Fruit fly (Drosophila melanogaster) whole organism, embryonic: ENCODE results near the gene Argk1.
A peak's percentile ranks its signal among the peaks of the same experiment; 100 is the strongest.

ENCODE experiments used
- Adf1 ChIP-seq: fragments of 200-800 bp; sonication (Bioruptor generic); IDR thresholded peaks from 2 replicates; pipeline ENCODE4 v1.3.6; 2022; ENCODE audit warnings: missing biosample characterization, missing genetic modification characterization
- Awh ChIP-seq: fragments of 200-800 bp; sonication (Bioruptor generic); IDR thresholded peaks from 2 replicates; pipeline ENCODE4, ENCODE4 v1.3.6; 2022; ENCODE audit warnings: missing biosample characterization, missing genetic modification characterization
- Bdp1 ChIP-seq: fragments of 200-800 bp; sonication (Bioruptor generic); optimal IDR thresholded peaks from 3 replicates; lab custom pipeline; 2016; ENCODE audit warnings: missing biosample characterization, missing genetic modification characterization
- CG10543 ChIP-seq: fragments of 200-800 bp; sonication (Bioruptor generic); optimal IDR thresholded peaks from 3 replicates; lab custom pipeline; 2017; ENCODE audit warnings: missing biosample characterization, mild to moderate bottlenecking, missing genetic modification characterization, moderate library complexity
- CG11723 ChIP-seq: fragments of 200-800 bp; sonication (Bioruptor generic); optimal IDR thresholded peaks from 2 replicates; lab custom pipeline; 2017; ENCODE audit warnings: missing biosample characterization, mild to moderate bottlenecking, missing genetic modification characterization
- CG12769 ChIP-seq: fragments of 200-800 bp; sonication (Bioruptor generic); optimal IDR thresholded peaks from 2 replicates; lab custom pipeline; 2019; ENCODE audit warnings: missing biosample characterization, mild to moderate bottlenecking, missing genetic modification characterization, moderate library complexity
- CG13894 ChIP-seq: fragments of 200-800 bp; sonication (Bioruptor generic); optimal IDR thresholded peaks from 3 replicates; lab custom pipeline; 2018; ENCODE audit warnings: missing biosample characterization, mild to moderate bottlenecking, missing genetic modification characterization, moderate library complexity
- CG14441 ChIP-seq: fragments of 200-800 bp; sonication (Bioruptor generic); IDR thresholded peaks from 2 replicates; pipeline ENCODE4 v1.3.6; 2022; ENCODE audit warnings: missing biosample characterization, missing genetic modification characterization
- CG15269 ChIP-seq: fragments of 200-800 bp; sonication (Bioruptor generic); optimal IDR thresholded peaks from 2 replicates; lab custom pipeline; 2018; ENCODE audit warnings: missing biosample characterization, mild to moderate bottlenecking, missing genetic modification characterization, moderate library complexity
- CG34224 ChIP-seq: fragments of 200-800 bp; sonication (Bioruptor generic); IDR thresholded peaks from 3 replicates; pipeline ENCODE4 v1.3.6; 2022; ENCODE audit warnings: missing biosample characterization, missing genetic modification characterization; ENCODE audit not compliant: partially characterized antibody
- CG3838 ChIP-seq: fragments of 200-800 bp; sonication (Bioruptor generic); optimal IDR thresholded peaks from 3 replicates; lab custom pipeline; 2016; ENCODE audit warnings: missing biosample characterization, missing genetic modification characterization
- CG43689 ChIP-seq: fragments of 200-800 bp; sonication (Bioruptor generic); IDR thresholded peaks from 2 replicates; pipeline ENCODE4 v1.3.6; 2022; ENCODE audit warnings: missing biosample characterization, missing genetic modification characterization
- CG4707 ChIP-seq: fragments of 200-800 bp; sonication (Bioruptor generic); optimal IDR thresholded peaks from 2 replicates; lab custom pipeline; 2018; ENCODE audit warnings: missing biosample characterization, mild to moderate bottlenecking, missing genetic modification characterization, moderate library complexity
- CG5245 ChIP-seq: fragments of 200-800 bp; sonication (Bioruptor generic); optimal IDR thresholded peaks from 3 replicates; lab custom pipeline; 2016; ENCODE audit warnings: missing biosample characterization, missing genetic modification characterization
- CG6175 ChIP-seq: fragments of 200-800 bp; sonication (Bioruptor generic); IDR thresholded peaks from 3 replicates; pipeline ENCODE4 v1.3.6; 2022; ENCODE audit warnings: missing biosample characterization, missing genetic modification characterization
- Camta ChIP-seq: fragments of 200-800 bp; sonication (Bioruptor generic); optimal IDR thresholded peaks from 2 replicates; lab custom pipeline; 2016; ENCODE audit warnings: missing biosample characterization, missing genetic modification characterization
- D19A ChIP-seq: fragments of 200-800 bp; optimal IDR thresholded peaks from 3 replicates; lab custom pipeline; 2019; ENCODE audit warnings: missing biosample characterization, mild to moderate bottlenecking, missing genetic modification characterization, moderate library complexity
- Doc2 ChIP-seq: fragments of 200-800 bp; sonication (Bioruptor generic); IDR thresholded peaks from 2 replicates; pipeline ENCODE4 v1.3.6; 2022; ENCODE audit warnings: missing biosample characterization, missing genetic modification characterization
- Dref ChIP-seq: fragments of 200-800 bp; sonication (Bioruptor generic); IDR thresholded peaks from 2 replicates; pipeline ENCODE4 v1.3.6; 2022; ENCODE audit warnings: missing biosample characterization, missing genetic modification characterization
- Eip74EF ChIP-seq, 2 experiments: fragments of 200-800 bp in 1 of 2; fragments of >200 bp in 1 of 2; sonication (Bioruptor generic) in 1 of 2; optimal IDR thresholded peaks; 2 replicates each; lab custom pipeline; 2017 to 2019; ENCODE audit warnings: missing biosample characterization in 2 of 2, missing genetic modification characterization in 2 of 2, mild to moderate bottlenecking in 1 of 2, moderate library complexity in 1 of 2
- Fer2 ChIP-seq: fragments of 200-800 bp; sonication (Bioruptor generic); optimal IDR thresholded peaks from 2 replicates; lab custom pipeline; 2018; ENCODE audit warnings: missing biosample characterization, mild to moderate bottlenecking, missing genetic modification characterization, moderate library complexity
- HLH54F ChIP-seq: fragments of 200-800 bp; sonication (Bioruptor generic); optimal IDR thresholded peaks from 3 replicates; lab custom pipeline; 2016; ENCODE audit warnings: missing biosample characterization, missing genetic modification characterization
- MBD-R2 ChIP-seq: fragments of 200-800 bp; sonication (Bioruptor generic); IDR thresholded peaks from 2 replicates; pipeline ENCODE4 v1.3.6; 2022; ENCODE audit warnings: missing biosample characterization, missing genetic modification characterization
- MTF-1 ChIP-seq: fragments of 200-800 bp; sonication (Bioruptor generic); optimal IDR thresholded peaks from 2 replicates; lab custom pipeline; 2018; ENCODE audit warnings: missing biosample characterization, mild to moderate bottlenecking, missing genetic modification characterization, borderline replicate concordance
- NC2β ChIP-seq: fragments of 200-800 bp; sonication (Bioruptor generic); optimal IDR thresholded peaks from 2 replicates; lab custom pipeline; 2016; ENCODE audit warnings: missing biosample characterization, missing genetic modification characterization
- Sry-δ ChIP-seq: fragments of 200-800 bp; sonication (Bioruptor generic); optimal IDR thresholded peaks from 2 replicates; lab custom pipeline; 2016; ENCODE audit warnings: missing biosample characterization, missing genetic modification characterization
- Xbp1 ChIP-seq: fragments of 200-800 bp; sonication (Bioruptor generic); optimal IDR thresholded peaks from 3 replicates; lab custom pipeline; 2016; ENCODE audit warnings: missing biosample characterization, mild to moderate bottlenecking, missing genetic modification characterization
- abd-A ChIP-seq: fragments of 200-800 bp; sonication (Bioruptor generic); optimal IDR thresholded peaks from 3 replicates; lab custom pipeline; 2019; ENCODE audit warnings: missing biosample characterization, mild to moderate bottlenecking, missing genetic modification characterization, moderate library complexity
- chinmo ChIP-seq: fragments of 200-800 bp; sonication (Bioruptor generic); IDR thresholded peaks from 4 replicates; pipeline ENCODE4 v1.3.6; 2022; ENCODE audit warnings: missing biosample characterization, missing genetic modification characterization; ENCODE audit not compliant: partially characterized antibody
- crol ChIP-seq: fragments of 200-800 bp; sonication (Bioruptor generic); IDR thresholded peaks from 2 replicates; pipeline ENCODE4 v1.3.6; 2022; ENCODE audit warnings: missing biosample characterization, missing genetic modification characterization
- exex ChIP-seq: fragments of 200-800 bp; sonication (Bioruptor generic); optimal IDR thresholded peaks from 4 replicates; lab custom pipeline; 2018; ENCODE audit warnings: missing biosample characterization, mild to moderate bottlenecking, missing genetic modification characterization, moderate library complexity
- fd96Cb ChIP-seq: fragments of 200-800 bp; sonication (Bioruptor generic); optimal IDR thresholded peaks from 2 replicates; lab custom pipeline; 2018; ENCODE audit warnings: missing biosample characterization, mild to moderate bottlenecking, missing genetic modification characterization, moderate library complexity
- gro ChIP-seq: fragments of 200-800 bp; sonication (Bioruptor generic); optimal IDR thresholded peaks from 2 replicates; lab custom pipeline; 2016; ENCODE audit warnings: missing biosample characterization, missing genetic modification characterization
- her ChIP-seq: fragments of 200-800 bp; sonication (Bioruptor generic); optimal IDR thresholded peaks from 2 replicates; lab custom pipeline; 2016; ENCODE audit warnings: missing biosample characterization, missing genetic modification characterization
- hkb ChIP-seq, 2 experiments: fragments of 200-800 bp in 1 of 2; fragments of >200 bp in 1 of 2; sonication (Bioruptor generic) in 1 of 2; IDR thresholded peaks in 1 of 2; optimal IDR thresholded peaks in 1 of 2; 2 replicates each; pipeline versions ENCODE4 v1.3.6 to Lab custom; 2017 to 2022; ENCODE audit warnings: missing biosample characterization in 1 of 2, missing genetic modification characterization in 1 of 2
- kah ChIP-seq: fragments of 200-800 bp; sonication (Bioruptor generic); optimal IDR thresholded peaks from 2 replicates; lab custom pipeline; 2018; ENCODE audit warnings: missing biosample characterization, mild to moderate bottlenecking, missing genetic modification characterization
- kni ChIP-seq: fragments of 200-800 bp; sonication (Bioruptor generic); optimal IDR thresholded peaks from 3 replicates; lab custom pipeline; 2017; ENCODE audit warnings: mild to moderate bottlenecking, missing biosample characterization, missing genetic modification reagents, missing genetic modification characterization
- lov ChIP-seq, 2 experiments: fragments of 200-800 bp in 1 of 2; fragments of >200 bp in 1 of 2; sonication (Bioruptor generic) in 1 of 2; IDR thresholded peaks in 1 of 2; optimal IDR thresholded peaks in 1 of 2; 2 replicates in 1 of 2; 3 replicates in 1 of 2; pipeline versions ENCODE4 v1.3.6 to Lab custom; 2017 to 2022; ENCODE audit warnings: missing biosample characterization in 1 of 2, missing genetic modification characterization in 1 of 2
- org-1 ChIP-seq: fragments of 200-800 bp; sonication (Bioruptor generic); optimal IDR thresholded peaks from 2 replicates; lab custom pipeline; 2017; ENCODE audit warnings: missing biosample characterization, missing genetic modification characterization
- pros ChIP-seq: fragments of 200-800 bp; sonication (Bioruptor generic); optimal IDR thresholded peaks from 3 replicates; lab custom pipeline; 2019; ENCODE audit warnings: missing biosample characterization, mild to moderate bottlenecking, missing genetic modification characterization, moderate library complexity
- psq ChIP-seq: fragments of 200-800 bp; sonication (Bioruptor generic); optimal IDR thresholded peaks from 2 replicates; lab custom pipeline; 2017; ENCODE audit warnings: missing biosample characterization, missing genetic modification characterization
- salm ChIP-seq: fragments of 200-800 bp; sonication (Bioruptor generic); optimal IDR thresholded peaks from 2 replicates; lab custom pipeline; 2018; ENCODE audit warnings: missing biosample characterization, mild to moderate bottlenecking, missing genetic modification characterization
- sens ChIP-seq: fragments of 200-800 bp; sonication (Bioruptor generic); peaks from one replicate; lab custom pipeline; 2016; ENCODE audit warnings: missing biosample characterization, missing genetic modification characterization
- sob ChIP-seq: fragments of 200-800 bp; sonication (Bioruptor generic); IDR thresholded peaks from 2 replicates; pipeline ENCODE4 v1.3.6; 2022; ENCODE audit warnings: missing biosample characterization, missing genetic modification characterization
- ssp ChIP-seq: fragments of 200-800 bp; sonication (Bioruptor generic); IDR thresholded peaks from 2 replicates; pipeline ENCODE4 v1.3.6; 2022; ENCODE audit warnings: missing biosample characterization, missing genetic modification characterization

Gene Argk1

DNA sequence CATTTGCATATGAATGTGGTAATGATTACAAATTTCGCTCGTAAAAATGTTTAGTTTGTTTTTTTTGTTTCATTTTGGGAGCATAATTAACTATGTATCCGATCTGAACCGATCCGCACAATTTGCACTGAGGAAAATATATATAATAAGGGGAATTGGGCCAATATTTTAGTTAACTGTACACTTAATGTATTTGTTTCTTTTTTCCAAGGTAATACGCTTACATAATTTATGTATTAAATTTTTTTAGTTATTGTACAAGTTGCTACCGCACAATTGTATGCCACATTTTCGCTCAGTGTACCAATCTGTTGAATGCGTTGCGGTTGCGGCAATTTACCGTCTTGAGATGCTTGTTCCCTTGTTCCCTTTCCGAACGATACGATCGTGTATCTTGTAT lies 40.1 kb downstream of the Argk1 start (continued):
- TF ChIP-seq exex (tag; lab: Kevin White, UChicago) (peak; percentile 15), Camta (GFP tag; lab: Kevin White, UChicago) (peak; percentile 87), Dref (GFP tag; lab: Robert Waterston, UW) (no peak), CG4707 (peak; percentile 51), CG14441 (GFP tag; lab: Robert Waterston, UW) (peak; percentile 90), CG15269 (peak; percentile 84), CG43689 (GFP tag; lab: Robert Waterston, UW) (peak; percentile 86), HLH54F (GFP tag; lab: Kevin White, UChicago) (peak; percentile 77), hkb (optimal IDR thresholded peaks at IDR 0.05; lab: Kevin White, UChicago) (no peak), hkb (GFP tag; IDR thresholded peaks at IDR 0.05; lab: Robert Waterston, UW) (peak; percentile 93), lov (optimal IDR thresholded peaks at IDR 0.05; lab: Kevin White, UChicago) (no peak), lov (GFP tag; IDR thresholded peaks at IDR 0.05; lab: Robert Waterston, UW) (peak; percentile 87; the same call in 2 of the 3 replicates), Awh (GFP tag; lab: Robert Waterston, UW) (peak; percentile 69), CG11723 (GFP tag; lab: Kevin White, UChicago) (peak; percentile 50), CG34224 (GFP tag; lab: Robert Waterston, UW) (no peak), salm (tag; lab: Kevin White, UChicago) (peak; percentile 81), Sry-δ (peak; percentile 37), org-1 (GFP tag; lab: Kevin White, UChicago) (peak; percentile 59), sob (peak; percentile 91), CG3838 (GFP tag; lab: Kevin White, UChicago) (peak; percentile 53), D19A (tag; lab: Kevin White, UChicago) (peak; percentile 76), psq (peak; percentile 39), kah (peak; percentile 68), NC2β (GFP tag; lab: Kevin White, UChicago) (peak; percentile 65), MTF-1 (GFP tag; lab: Kevin White, UChicago) (no peak), Bdp1 (GFP tag; lab: Kevin White, UChicago) (peak; percentile 43), Xbp1 (peak; percentile 82), kni (no peak), Adf1 (GFP tag; lab: Robert Waterston, UW) (peak; percentile 22; the same call in 1 of the 2 replicates)

DNA sequence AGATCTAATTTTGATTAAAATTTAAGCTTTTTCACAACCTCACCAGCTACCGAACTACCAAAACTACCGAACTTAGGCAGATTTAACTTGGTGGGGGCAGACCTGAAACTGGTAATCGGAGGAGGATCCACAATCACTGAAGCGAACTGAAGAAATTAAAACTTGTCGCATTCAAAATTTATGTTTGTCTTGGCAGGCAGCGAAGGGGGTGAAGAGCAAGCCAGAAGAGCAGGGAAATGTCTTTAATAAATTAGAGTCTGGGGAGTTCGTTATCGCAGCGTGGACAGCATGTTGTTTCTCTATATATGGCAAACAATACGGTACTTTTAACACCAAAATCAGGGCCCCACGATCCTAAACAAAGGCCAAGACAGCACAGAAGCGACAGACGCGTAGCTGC lies 40.6 kb downstream of the Argk1 start:
- TF ChIP-seq fd96Cb (no peak), ssp (no peak), abd-A (peak; percentile 96), CG10543 (GFP tag; lab: Kevin White, UChicago) (peak; percentile 43), MBD-R2 (GFP tag; lab: Robert Waterston, UW) (no peak), Fer2 (tag; lab: Kevin White, UChicago) (no peak), gro (no peak), CG6175 (GFP tag; lab: Robert Waterston, UW) (no peak), pros (GFP tag; lab: Kevin White, UChicago) (peak; percentile 83), crol (peak; percentile 58), Doc2 (GFP tag; lab: Robert Waterston, UW) (no peak), Eip74EF (GFP tag; optimal IDR thresholded peaks at IDR 0.05; lab: Kevin White, UChicago) (peak in 1 of 2 experiments; percentile 26), her (GFP tag; lab: Kevin White, UChicago) (no peak), CG12769 (tag; lab: Kevin White, UChicago) (peak; percentile 73), CG13894 (tag; lab: Kevin White, UChicago) (peak; percentile 17), CG5245 (no peak), chinmo (GFP tag; lab: Robert Waterston, UW) (0 out of 4 replicates have a peak, but pooled peaks have one; percentile 13), sens (GFP tag; lab: Kevin White, UChicago) (peak; percentile 47)
